Worm (Caenorhabditis elegans) whole organism, young adult: Measurements from ENCODE around the gene K03H9.3.

Experiments
- C17E4.6 ChIP-seq: fragments of 200-800 bp; sonication (Bioruptor generic); IDR thresholded peaks from 2 replicates; pipeline ENCODE4 v1.3.6; 2022; ENCODE audit warnings: missing genetic modification reagents, missing genetic modification characterization, missing compliant biosample characterization
- atf-7 ChIP-seq: sonication (generic microtip); optimal IDR thresholded peaks from 2 replicates; lab custom pipeline; 2017; ENCODE audit warnings: mild to moderate bottlenecking, missing genetic modification characterization, missing compliant biosample characterization
- nhr-90 ChIP-seq: sonication (generic microtip); optimal IDR thresholded peaks from 2 replicates; lab custom pipeline; 2016; ENCODE audit warnings: missing genotype, mild to moderate bottlenecking, missing genetic modification characterization, missing compliant biosample characterization

ce11 chrII:6386467-6386866, 36.4 kb upstream of the K03H9.3 start, which contains the start of gene F58F12.4:
- TF ChIP-seq C17E4.6 (GFP tag; lab: Robert Waterston, UW) (no peak), nhr-90 (tag; lab: Kevin White, UChicago) (no peak), atf-7 (no peak)
